Worm (Caenorhabditis elegans) whole organism, late embryonic: Measurements from ENCODE around the gene spex-3.

Experiments used
- dve-1 ChIP-seq: sonication (generic microtip); optimal IDR thresholded peaks from 2 replicates; lab custom pipeline; 2017; ENCODE audit warnings: antibody characterized with exemption, mild to moderate bottlenecking, missing genetic modification characterization, missing compliant biosample characterization
- lin-11 ChIP-seq: fragments of 200-800 bp; sonication (Bioruptor generic); optimal IDR thresholded peaks from 2 replicates; lab custom pipeline; 2018; ENCODE audit warnings: mild to moderate bottlenecking, missing genetic modification characterization, missing compliant biosample characterization
- nhr-11 ChIP-seq: fragments of 150-350 bp; optimal IDR thresholded peaks from 2 replicates; lab custom pipeline; 2014; ENCODE audit warnings: missing biosample characterization, missing genetic modification characterization
- pax-1 ChIP-seq: fragments of 150-350 bp; optimal IDR thresholded peaks from 2 replicates; lab custom pipeline; 2014; ENCODE audit warnings: missing biosample characterization, missing genetic modification characterization
- ref-2 ChIP-seq: sonication (generic microtip); optimal IDR thresholded peaks from 2 replicates; lab custom pipeline; 2016; ENCODE audit warnings: missing genetic modification characterization, missing compliant biosample characterization

DNA sequence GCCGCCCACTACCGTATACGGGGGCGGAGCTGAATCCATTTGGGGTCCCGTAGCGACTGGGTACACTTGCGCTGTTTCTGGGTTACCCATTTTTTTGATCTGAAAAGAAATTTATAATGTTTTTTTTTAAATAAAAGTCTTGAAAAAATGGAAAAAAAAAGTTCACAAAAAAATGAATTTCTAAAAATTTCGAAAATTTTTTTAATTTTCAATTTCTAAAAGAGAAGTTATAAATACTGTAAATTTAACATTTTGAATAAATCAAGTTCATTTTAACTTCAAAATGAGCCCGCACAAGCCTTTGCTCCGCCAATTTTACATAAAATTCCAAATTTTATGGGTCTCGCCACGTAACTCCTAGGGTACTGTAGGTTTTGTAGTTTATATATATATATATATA is 42.5 kb downstream of the spex-3 start, which contains the start of gene Y22D7AL.15:
- TF ChIP-seq pax-1 (tag; lab: Kevin White, UChicago) (no peak), nhr-11 (tag; lab: Kevin White, UChicago) (no peak), ref-2 (no peak), lin-11 (tag; lab: Kevin White, UChicago) (no peak), dve-1 (no peak)
